ENCODE assay signal across 7 worm cellular contexts in genomic region chrX:10623119-10623518, ce11.
TF ChIP-seq lines count a peak whose summit lies in the region.

No protein-coding gene starts in this region.

TF ChIP-seq in whole organism, L1 larva, 84 proteins besides CTCF, POLR2A, EP300 and RAD21 (continues in another document):
- TF ChIP-seq snu-23 (GFP tag; optimal IDR thresholded peaks at IDR 0.05; lab: Kevin White, UChicago) (no peak), dpl-1 (GFP tag; optimal IDR thresholded peaks at IDR 0.05; lab: Kevin White, UChicago) (no peak), nhr-90 (tag; optimal IDR thresholded peaks at IDR 0.05; lab: Kevin White, UChicago; ENCODE audit: poor library complexity) (no peak), fos-1 (tag; optimal IDR thresholded peaks at IDR 0.05; lab: Kevin White, UChicago) (no peak), nhr-47 (tag; optimal IDR thresholded peaks at IDR 0.05; lab: Kevin White, UChicago) (no peak), nhr-85 (tag; lab: Kevin White, UChicago) (no peak), ces-1 (GFP tag; optimal IDR thresholded peaks at IDR 0.05; lab: Kevin White, UChicago) (no peak), efl-1 (optimal IDR thresholded peaks at IDR 0.05; lab: Kevin White, UChicago) (peak in 1 of 2 experiments; percentile 12), efl-1 (GFP tag; optimal IDR thresholded peaks at IDR 0.05 in 1 of 2; lab: Kevin White, UChicago) (no peak), nhr-20 (tag; optimal IDR thresholded peaks at IDR 0.05; lab: Kevin White, UChicago) (no peak), lin-15B (tag; optimal IDR thresholded peaks at IDR 0.05; lab: Kevin White, UChicago) (no peak), elt-3 (tag; optimal IDR thresholded peaks at IDR 0.05; lab: Kevin White, UChicago) (no peak), unc-62 (GFP tag; optimal IDR thresholded peaks at IDR 0.05; lab: Kevin White, UChicago) (no peak), tlp-1 (tag; optimal IDR thresholded peaks at IDR 0.05; lab: Kevin White, UChicago) (no peak)

TF ChIP-seq in whole organism, L2 larva, 48 proteins besides CTCF, POLR2A, EP300 and RAD21:
- TF ChIP-seq nhr-129 (tag; optimal IDR thresholded peaks at IDR 0.05; lab: Kevin White, UChicago) (peak; percentile 9), snpc-4 (tag; optimal IDR thresholded peaks at IDR 0.05; lab: Kevin White, UChicago) (no peak), C34F6.9 (tag; optimal IDR thresholded peaks at IDR 0.05; lab: Kevin White, UChicago) (peak; percentile 18)

TF ChIP-seq in whole organism, L3 larva, 47 proteins besides CTCF, POLR2A, EP300 and RAD21:
- TF ChIP-seq hmg-11 (tag; optimal IDR thresholded peaks at IDR 0.05; lab: Kevin White, UChicago) (peak; percentile 46), sea-2 (GFP tag; optimal IDR thresholded peaks at IDR 0.05; lab: Kevin White, UChicago) (no peak), jun-1 (tag; optimal IDR thresholded peaks at IDR 0.05; lab: Kevin White, UChicago) (no peak), nhr-12 (tag; optimal IDR thresholded peaks at IDR 0.05; lab: Kevin White, UChicago) (no peak), nfya-1 (tag; optimal IDR thresholded peaks at IDR 0.05; lab: Kevin White, UChicago; ENCODE audit: insufficient read depth) (peak; percentile 18), nhr-23 (tag; optimal IDR thresholded peaks at IDR 0.05; lab: Kevin White, UChicago) (peak; percentile 44)

TF ChIP-seq in whole organism, L4 larva, 104 proteins besides CTCF, POLR2A, EP300 and RAD21:
- TF ChIP-seq ctbp-1 (GFP tag; IDR thresholded peaks at IDR 0.05; lab: Robert Waterston, UW): no peak
- TF ChIP-seq aly-2 (tag; optimal IDR thresholded peaks at IDR 0.05; lab: Kevin White, UChicago): no peak
- TF ChIP-seq dve-1 (tag; optimal IDR thresholded peaks at IDR 0.05; lab: Kevin White, UChicago; ENCODE audit: insufficient read depth): no peak
- TF ChIP-seq dmd-9 (GFP tag; IDR thresholded peaks at IDR 0.05; lab: Robert Waterston, UW): no peak
- no peak for TF ChIP-seq vab-7 (GFP tag; IDR thresholded peaks at IDR 0.05; lab: Robert Waterston, UW)
- peak; percentile 51 for TF ChIP-seq hlh-30 (tag; optimal IDR thresholded peaks at IDR 0.05; lab: Kevin White, UChicago; ENCODE audit: insufficient read depth)
- no peak for TF ChIP-seq daf-16 (GFP tag; optimal IDR thresholded peaks at IDR 0.05; lab: Kevin White, UChicago)
- no peak for TF ChIP-seq daf-16 (tag; optimal IDR thresholded peaks at IDR 0.05; lab: Kevin White, UChicago)
- no peak for TF ChIP-seq dpl-1 (GFP tag; optimal IDR thresholded peaks at IDR 0.05; lab: Kevin White, UChicago)
- no peak for TF ChIP-seq daf-19 (GFP tag; conservative IDR thresholded peaks at IDR 0.05; lab: Robert Waterston, UW)
- peak in 1 of 2 experiments; percentile 84 for TF ChIP-seq unc-62 (GFP tag; optimal IDR thresholded peaks at IDR 0.05 in 1 of 2; lab: Kevin White, UChicago)
- TF ChIP-seq unc-62 (tag; optimal IDR thresholded peaks at IDR 0.05; lab: Kevin White, UChicago): no peak
- TF ChIP-seq ceh-20 (GFP tag; IDR thresholded peaks at IDR 0.05; lab: Robert Waterston, UW): no peak
- no peak for TF ChIP-seq jun-1 (tag; optimal IDR thresholded peaks at IDR 0.05; lab: Kevin White, UChicago)
- no peak for TF ChIP-seq daf-8 (GFP tag; IDR thresholded peaks at IDR 0.05; lab: Robert Waterston, UW)

TF ChIP-seq in whole organism, early embryonic, 17 proteins besides CTCF, POLR2A, EP300 and RAD21:
- TF ChIP-seq ceh-36 (tag; optimal IDR thresholded peaks at IDR 0.05; lab: Kevin White, UChicago) (peak; percentile 15), aly-1 (tag; optimal IDR thresholded peaks at IDR 0.05; lab: Kevin White, UChicago) (no peak), tbx-11 (GFP tag; IDR thresholded peaks at IDR 0.05; lab: Robert Waterston, UW) (no peak), F13C5.2 (tag; optimal IDR thresholded peaks at IDR 0.05; lab: Kevin White, UChicago) (peak; percentile 50), tbx-37 (GFP tag; conservative IDR thresholded peaks at IDR 0.05; lab: Robert Waterston, UW) (no peak), hmg-4 (GFP tag; optimal IDR thresholded peaks at IDR 0.05; lab: Kevin White, UChicago) (peak; percentile 69)

TF ChIP-seq in whole organism, late embryonic, 69 proteins besides CTCF, POLR2A, EP300 and RAD21:
- peak; percentile 19 for TF ChIP-seq tbx-2 (tag; optimal IDR thresholded peaks at IDR 0.05; lab: Kevin White, UChicago)
- TF ChIP-seq ceh-9 (tag; optimal IDR thresholded peaks at IDR 0.05; lab: Kevin White, UChicago): no peak
- no peak for TF ChIP-seq ceh-6 (GFP tag; optimal IDR thresholded peaks at IDR 0.05; lab: Kevin White, UChicago)
- peak; percentile 23 for TF ChIP-seq unc-55 (GFP tag; optimal IDR thresholded peaks at IDR 0.05; lab: Kevin White, UChicago)
- TF ChIP-seq ceh-34 (tag; optimal IDR thresholded peaks at IDR 0.05; lab: Kevin White, UChicago): peak; percentile 1
- TF ChIP-seq ref-2 (tag; optimal IDR thresholded peaks at IDR 0.05; lab: Kevin White, UChicago): peak; percentile 25
- TF ChIP-seq hlh-30 (tag; optimal IDR thresholded peaks at IDR 0.05; lab: Kevin White, UChicago; ENCODE audit: insufficient read depth): peak; percentile 59
- no peak for TF ChIP-seq sox-2 (GFP tag; IDR thresholded peaks at IDR 0.05; lab: Robert Waterston, UW)
- TF ChIP-seq ztf-16 (tag; optimal IDR thresholded peaks at IDR 0.05; lab: Kevin White, UChicago): no peak
- TF ChIP-seq pqm-1 (tag; optimal IDR thresholded peaks at IDR 0.05; lab: Kevin White, UChicago): no peak

TF ChIP-seq in whole organism, mixed stage, embryonic, 35 proteins besides CTCF, POLR2A, EP300 and RAD21:
- peak; percentile 55 for TF ChIP-seq nhr-2 (tag; optimal IDR thresholded peaks at IDR 0.05; lab: Kevin White, UChicago)
- no peak for TF ChIP-seq lin-32 (GFP tag; optimal IDR thresholded peaks at IDR 0.05; lab: Kevin White, UChicago)
- peak; percentile 30 for TF ChIP-seq unc-120 (tag; optimal IDR thresholded peaks at IDR 0.05; lab: Kevin White, UChicago; ENCODE audit: poor library complexity, severe bottlenecking)
- peak; percentile 53 for TF ChIP-seq ham-2 (GFP tag; optimal IDR thresholded peaks at IDR 0.05; lab: Kevin White, UChicago)
- peak; percentile 16 for TF ChIP-seq drap-1 (GFP tag; optimal IDR thresholded peaks at IDR 0.05; lab: Kevin White, UChicago)
- no peak for TF ChIP-seq ztf-11 (tag; optimal IDR thresholded peaks at IDR 0.05; lab: Kevin White, UChicago)
- peak; percentile 52 for TF ChIP-seq ces-1 (GFP tag; optimal IDR thresholded peaks at IDR 0.05; lab: Kevin White, UChicago)

Comparison
In these comparisons a context has a peak if more than half of its experiments do, and no peak if none do; other contexts are left out.
1. Of the 29 proteins assayed by ChIP-seq in both whole organism, L4 larva and whole organism, L1 larva: peak only in whole organism, L4 larva: none; only in whole organism, L1 larva: mep-1; in both: none; in neither: 27; mixed calls (peak in some experiments, not most) for 1.